Fruit fly (Drosophila melanogaster): Measurements from ENCODE around the gene CG6729.

CG6729 gene

dm6 chr2L:10743714-10744113 is at the start of gene CG6729 (continued):
- TF ChIP-seq CG33213 (GFP tag; optimal IDR thresholded peaks at IDR 0.05) (no peak), lbe (GFP tag; optimal IDR thresholded peaks at IDR 0.05) (peak; percentile 7), HLH3B (GFP tag; IDR thresholded peaks at IDR 0.05) (no peak), Myb (GFP tag; optimal IDR thresholded peaks at IDR 0.05) (peak; percentile 91), CG14014 (GFP tag; IDR thresholded peaks at IDR 0.05) (no peak), Stat92E (GFP tag; optimal IDR thresholded peaks at IDR 0.05) (peak in 1 of 3 experiments; percentile 3), CG6272 (GFP tag; IDR thresholded peaks at IDR 0.05) (no peak), CG17802 (tag; optimal IDR thresholded peaks at IDR 0.05) (no peak), CG1792 (GFP tag; optimal IDR thresholded peaks at IDR 0.05) (no peak), Sin3A (optimal IDR thresholded peaks at IDR 0.05) (peak; percentile 26), Poxn (GFP tag; IDR thresholded peaks at IDR 0.05) (no peak), CG12299 (tag; optimal IDR thresholded peaks at IDR 0.05) (no peak), pum (GFP tag; optimal IDR thresholded peaks at IDR 0.05) (no peak), mld (GFP tag; IDR thresholded peaks at IDR 0.05; ENCODE audit: partially characterized antibody) (peak; percentile 45; the same call in 1 of the 3 replicates), Gsc (GFP tag; IDR thresholded peaks at IDR 0.05) (no peak), CG11398 (GFP tag; optimal IDR thresholded peaks at IDR 0.05) (no peak), dimm (GFP tag; IDR thresholded peaks at IDR 0.05) (no peak), fru (optimal IDR thresholded peaks at IDR 0.05) (no peak), Kr (GFP tag; optimal IDR thresholded peaks at IDR 0.05) (no peak), da (GFP tag; optimal IDR thresholded peaks at IDR 0.05) (no peak), MESR4 (GFP tag; optimal IDR thresholded peaks at IDR 0.05) (peak; percentile 43), crp (GFP tag; optimal IDR thresholded peaks at IDR 0.05) (peak; percentile 75 to 94), az2 (GFP tag; optimal IDR thresholded peaks at IDR 0.05) (no peak), CG31388 (GFP tag; optimal IDR thresholded peaks at IDR 0.05) (no peak), ab (GFP tag; optimal IDR thresholded peaks at IDR 0.05) (no peak), CG31224 (GFP tag; IDR thresholded peaks at IDR 0.05) (no peak), CG16813 (GFP tag; IDR thresholded peaks at IDR 0.05; ENCODE audit: partially characterized antibody) (peak; percentile 66), CG9609 (GFP tag; optimal IDR thresholded peaks at IDR 0.05) (no peak), NFAT (GFP tag; IDR thresholded peaks at IDR 0.05) (no peak), wek (GFP tag; optimal IDR thresholded peaks at IDR 0.05) (no peak), pb (GFP tag; optimal IDR thresholded peaks at IDR 0.05) (no peak), knrl (GFP tag; IDR thresholded peaks at IDR 0.05; ENCODE audit: partially characterized antibody) (peak; percentile 61), CG34224 (GFP tag; IDR thresholded peaks at IDR 0.05; ENCODE audit: partially characterized antibody) (peak; percentile 78), CG30403 (GFP tag; optimal IDR thresholded peaks at IDR 0.05) (no peak), CG6791 (GFP tag; IDR thresholded peaks at IDR 0.05; ENCODE audit: partially characterized antibody) (peak; percentile 80), Meics (GFP tag; optimal IDR thresholded peaks at IDR 0.05) (no peak), caup (GFP tag; optimal IDR thresholded peaks at IDR 0.05; ENCODE audit: severe bottlenecking) (no peak), sens (GFP tag) (peak; percentile 67), Dad (GFP tag; optimal IDR thresholded peaks at IDR 0.05) (no peak), CG9817 (tag; optimal IDR thresholded peaks at IDR 0.05) (no peak), sc (optimal IDR thresholded peaks at IDR 0.05) (no peak), sc (GFP tag; optimal IDR thresholded peaks at IDR 0.05) (no peak), shn (GFP tag; optimal IDR thresholded peaks at IDR 0.05) (no peak), Lim3 (GFP tag; IDR thresholded peaks at IDR 0.05) (no peak), bbx (GFP tag; IDR thresholded peaks at IDR 0.05; ENCODE audit: partially characterized antibody) (peak; percentile 68), Spps (tag; optimal IDR thresholded peaks at IDR 0.05) (no peak), jumu (GFP tag; optimal IDR thresholded peaks at IDR 0.05) (no peak), B-H1 (GFP tag; IDR thresholded peaks at IDR 0.05) (no peak), sima (GFP tag; optimal IDR thresholded peaks at IDR 0.05) (no peak)

Data from whole organism, embryonic.